Worm (Caenorhabditis elegans): ENCODE measurements around the gene T05A7.12.

Gene T05A7.12

DNA sequence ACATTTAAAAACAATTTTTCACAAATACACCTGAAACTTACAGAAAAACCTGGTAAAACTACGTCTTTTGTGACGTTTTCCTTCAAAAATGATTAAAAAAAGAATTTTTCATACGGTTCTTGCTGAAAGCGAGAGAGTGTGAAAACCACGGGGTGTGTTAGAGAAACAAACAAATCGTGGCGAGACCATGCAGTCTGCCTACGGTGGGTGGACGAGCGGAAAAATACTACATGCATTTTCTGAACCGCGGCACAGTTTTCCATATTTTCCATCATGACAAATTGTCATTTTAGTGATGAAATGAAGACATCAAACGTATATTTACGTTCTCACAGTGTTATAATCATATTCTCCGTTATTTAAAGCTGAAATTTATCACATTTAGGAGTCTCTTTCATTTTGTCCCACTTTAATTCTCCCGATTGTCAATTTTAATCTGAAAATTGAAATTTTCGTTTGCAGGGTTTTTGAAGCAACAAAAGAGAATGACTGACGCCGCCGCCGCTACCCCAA is 43.3 kb upstream of the T05A7.12 start, which contains the start of the genes F10G7.9 and tsn-1 (continued):
- TF ChIP-seq snpc-1.3 (tag; optimal IDR thresholded peaks at IDR 0.05; ENCODE audit: insufficient read depth) (peak; percentile 47), T26A5.8 (tag; optimal IDR thresholded peaks at IDR 0.05) (no peak), madf-10 (tag; optimal IDR thresholded peaks at IDR 0.05) (no peak)

- peak; percentile 80 for TF ChIP-seq hsf-1 (GFP tag; IDR thresholded peaks at IDR 0.05)
- TF ChIP-seq F33H1.4 (GFP tag; IDR thresholded peaks at IDR 0.05): peak; percentile 36; the same call in 1 of the 2 replicates
- no peak for TF ChIP-seq F37B4.10 (GFP tag; IDR thresholded peaks at IDR 0.05)
- peak; percentile 45 for TF ChIP-seq hmg-1.2 (GFP tag; IDR thresholded peaks at IDR 0.05)
- TF ChIP-seq T26A5.8 (tag; optimal IDR thresholded peaks at IDR 0.05): no peak
- TF ChIP-seq F57C9.4 (tag; optimal IDR thresholded peaks at IDR 0.05): no peak
- no peak for TF ChIP-seq egl-18 (GFP tag; IDR thresholded peaks at IDR 0.05)
- peak; percentile 66 for TF ChIP-seq madf-8 (GFP tag; conservative IDR thresholded peaks at IDR 0.05)
- TF ChIP-seq ceh-79 (tag; optimal IDR thresholded peaks at IDR 0.05): no peak
- no peak for TF ChIP-seq lag-1 (GFP tag; IDR thresholded peaks at IDR 0.05)
- TF ChIP-seq B0336.3 (GFP tag; IDR thresholded peaks at IDR 0.05): peak; percentile 70; the same call in 1 of the 2 replicates
- TF ChIP-seq ceh-100 (GFP tag; IDR thresholded peaks at IDR 0.05): no peak; the same call in 1 of the 2 replicates
- TF ChIP-seq F22D6.2 (tag; optimal IDR thresholded peaks at IDR 0.05): no peak
- TF ChIP-seq F39B2.1 (GFP tag; IDR thresholded peaks at IDR 0.05): no peak
- TF ChIP-seq ccch-3 (GFP tag; optimal IDR thresholded peaks at IDR 0.05): no peak
- TF ChIP-seq B0019.2 (GFP tag; conservative IDR thresholded peaks at IDR 0.05): no peak
- no peak for TF ChIP-seq rec-8 (tag; optimal IDR thresholded peaks at IDR 0.05)
- TF ChIP-seq ceh-40 (GFP tag; IDR thresholded peaks at IDR 0.05): no peak
- TF ChIP-seq C17E4.6 (GFP tag; IDR thresholded peaks at IDR 0.05): peak; percentile 51; the same call in 1 of the 2 replicates
- TF ChIP-seq gei-17 (GFP tag; optimal IDR thresholded peaks at IDR 0.05): no peak
- no peak for TF ChIP-seq bed-1 (GFP tag; IDR thresholded peaks at IDR 0.05)
- TF ChIP-seq zim-3 (tag; optimal IDR thresholded peaks at IDR 0.05): no peak
- TF ChIP-seq die-1 (tag; optimal IDR thresholded peaks at IDR 0.05): peak; percentile 10
- no peak for TF ChIP-seq nhr-27 (tag; optimal IDR thresholded peaks at IDR 0.05)
- TF ChIP-seq ztf-26 (tag; optimal IDR thresholded peaks at IDR 0.05): no peak
- TF ChIP-seq dpff-1 (tag; optimal IDR thresholded peaks at IDR 0.05): no peak
- TF ChIP-seq nhr-80 (tag; optimal IDR thresholded peaks at IDR 0.05): no peak
- no peak for TF ChIP-seq sptf-2 (GFP tag; optimal IDR thresholded peaks at IDR 0.05)
- no peak for TF ChIP-seq Y56A3A.18 (GFP tag; IDR thresholded peaks at IDR 0.05)
- TF ChIP-seq ztf-22 (GFP tag; optimal IDR thresholded peaks at IDR 0.05): no peak
- no peak for TF ChIP-seq ZK185.1 (tag; optimal IDR thresholded peaks at IDR 0.05; ENCODE audit: poor library complexity, severe bottlenecking)
- TF ChIP-seq ceh-58 (GFP tag; IDR thresholded peaks at IDR 0.05): no peak
- no peak for TF ChIP-seq hmg-20 (GFP tag; IDR thresholded peaks at IDR 0.05)
- no peak for TF ChIP-seq ztf-28 (GFP tag; IDR thresholded peaks at IDR 0.05)
- peak; percentile 28 for TF ChIP-seq mes-4 (tag; optimal IDR thresholded peaks at IDR 0.05)
- TF ChIP-seq hrde-1 (tag; optimal IDR thresholded peaks at IDR 0.05; ENCODE audit: borderline replicate concordance): peak; percentile 92
- no peak for TF ChIP-seq tbx-9 (tag; optimal IDR thresholded peaks at IDR 0.05; ENCODE audit: borderline replicate concordance)
- TF ChIP-seq lin-40 (tag; optimal IDR thresholded peaks at IDR 0.05): no peak
- TF ChIP-seq somi-1 (GFP tag; optimal IDR thresholded peaks at IDR 0.05): no peak
- no peak for TF ChIP-seq T07F8.4 (tag; optimal IDR thresholded peaks at IDR 0.05)
- TF ChIP-seq nhr-179 (tag; optimal IDR thresholded peaks at IDR 0.05): no peak
- TF ChIP-seq pha-4 (tag; optimal IDR thresholded peaks at IDR 0.05): no peak
- TF ChIP-seq ztf-6 (GFP tag; IDR thresholded peaks at IDR 0.05): no peak
- no peak for TF ChIP-seq let-526 (GFP tag; IDR thresholded peaks at IDR 0.05)
- TF ChIP-seq akir-1 (GFP tag; optimal IDR thresholded peaks at IDR 0.05): no peak
These were observed 39.9 kb upstream of the T05A7.12 start for ce11 chrII:4703011-4703410.
